Worm (Caenorhabditis elegans): ENCODE results near the gene srb-5.

Gene srb-5

ce11 chrII:5200987-5201582, 37.9 kb upstream of the srb-5 start (continued):
- TF ChIP-seq snpc-4 (tag; optimal IDR thresholded peaks at IDR 0.05) (peak; percentile 63), lsy-12 (tag; optimal IDR thresholded peaks at IDR 0.05) (no peak), elt-3 (tag; optimal IDR thresholded peaks at IDR 0.05) (no peak), nhr-12 (tag; optimal IDR thresholded peaks at IDR 0.05) (no peak), pha-4 (tag; optimal IDR thresholded peaks at IDR 0.05) (peak; percentile 56), mml-1 (tag; optimal IDR thresholded peaks at IDR 0.05) (no peak), nhr-28 (tag; optimal IDR thresholded peaks at IDR 0.05) (no peak), nhr-77 (tag; optimal IDR thresholded peaks at IDR 0.05) (no peak), sea-2 (GFP tag; optimal IDR thresholded peaks at IDR 0.05) (no peak)

ce11 chrII:5200205-5200604, 37.0 kb upstream of the srb-5 start:
- TF ChIP-seq nfya-1 (tag; optimal IDR thresholded peaks at IDR 0.05; ENCODE audit: insufficient read depth), result peak; percentile 6
- peak; percentile 78 for TF ChIP-seq snpc-4 (tag; optimal IDR thresholded peaks at IDR 0.05)
- peak; percentile 40 for TF ChIP-seq elt-2 (tag; optimal IDR thresholded peaks at IDR 0.05)

- TF ChIP-seq mml-1 (tag; optimal IDR thresholded peaks at IDR 0.05) (no peak), eor-1 (tag; optimal IDR thresholded peaks at IDR 0.05) (no peak), ceh-28 (tag; optimal IDR thresholded peaks at IDR 0.05) (no peak), R02D3.7 (tag; optimal IDR thresholded peaks at IDR 0.05) (no peak), nhr-28 (tag; optimal IDR thresholded peaks at IDR 0.05) (no peak), nhr-25 (tag; optimal IDR thresholded peaks at IDR 0.05) (no peak), jun-1 (tag; optimal IDR thresholded peaks at IDR 0.05) (no peak), hmg-11 (tag; optimal IDR thresholded peaks at IDR 0.05) (no peak), sea-2 (GFP tag; optimal IDR thresholded peaks at IDR 0.05) (no peak), elt-2 (tag; optimal IDR thresholded peaks at IDR 0.05) (no peak)
Observed at ce11 chrII:5199497-5199896, 36.3 kb upstream of the srb-5 start, which contains the start of gene msp-50. msp-50 (plus strand) TSS chrII:5199797.

- TF ChIP-seq nhr-25 (tag; optimal IDR thresholded peaks at IDR 0.05) (no peak), tbx-2 (tag; optimal IDR thresholded peaks at IDR 0.05) (no peak), zag-1 (tag; optimal IDR thresholded peaks at IDR 0.05) (no peak), nhr-23 (tag; optimal IDR thresholded peaks at IDR 0.05) (no peak), fkh-10 (GFP tag; optimal IDR thresholded peaks at IDR 0.05) (no peak), nhr-237 (tag; optimal IDR thresholded peaks at IDR 0.05) (no peak), ceh-28 (tag; optimal IDR thresholded peaks at IDR 0.05) (no peak), nhr-67 (tag; optimal IDR thresholded peaks at IDR 0.05) (no peak), pha-4 (tag; optimal IDR thresholded peaks at IDR 0.05) (no peak), jun-1 (tag; optimal IDR thresholded peaks at IDR 0.05) (no peak), elt-3 (tag; optimal IDR thresholded peaks at IDR 0.05) (no peak), eor-1 (tag; optimal IDR thresholded peaks at IDR 0.05) (no peak), unc-39 (tag; optimal IDR thresholded peaks at IDR 0.05) (no peak)
Observed at ce11 chrII:5195504-5195903, 32.3 kb upstream of the srb-5 start, which contains the start of gene C34F11.5. C34F11.5 (plus strand) TSS chrII:5195804.

- TF ChIP-seq nhr-23 (tag; optimal IDR thresholded peaks at IDR 0.05) (no peak), ceh-16 (tag; optimal IDR thresholded peaks at IDR 0.05) (no peak), daf-12 (tag; optimal IDR thresholded peaks at IDR 0.05) (no peak), skn-1 (tag; optimal IDR thresholded peaks at IDR 0.05) (no peak), zag-1 (tag; optimal IDR thresholded peaks at IDR 0.05) (no peak), lsy-12 (tag; optimal IDR thresholded peaks at IDR 0.05) (no peak), sea-2 (GFP tag; optimal IDR thresholded peaks at IDR 0.05) (no peak), nhr-237 (tag; optimal IDR thresholded peaks at IDR 0.05) (no peak), ceh-82 (tag; optimal IDR thresholded peaks at IDR 0.05) (no peak), elt-1 (tag; optimal IDR thresholded peaks at IDR 0.05) (no peak), fos-1 (tag; optimal IDR thresholded peaks at IDR 0.05) (no peak), fkh-2 (tag; optimal IDR thresholded peaks at IDR 0.05) (no peak), jun-1 (tag; optimal IDR thresholded peaks at IDR 0.05) (no peak), ZK546.5 (tag; optimal IDR thresholded peaks at IDR 0.05) (no peak), lin-15B (tag; optimal IDR thresholded peaks at IDR 0.05) (no peak)
Observed at ce11 chrII:5194066-5194465, 30.9 kb upstream of the srb-5 start, which contains the start of gene msp-49. msp-49 (plus strand) TSS chrII:5194366.
